Worm (Caenorhabditis elegans): ENCODE results near the gene nekl-4.
A peak's percentile ranks its signal among the peaks of the same experiment; 100 is the strongest.

Gene nekl-4

DNA sequence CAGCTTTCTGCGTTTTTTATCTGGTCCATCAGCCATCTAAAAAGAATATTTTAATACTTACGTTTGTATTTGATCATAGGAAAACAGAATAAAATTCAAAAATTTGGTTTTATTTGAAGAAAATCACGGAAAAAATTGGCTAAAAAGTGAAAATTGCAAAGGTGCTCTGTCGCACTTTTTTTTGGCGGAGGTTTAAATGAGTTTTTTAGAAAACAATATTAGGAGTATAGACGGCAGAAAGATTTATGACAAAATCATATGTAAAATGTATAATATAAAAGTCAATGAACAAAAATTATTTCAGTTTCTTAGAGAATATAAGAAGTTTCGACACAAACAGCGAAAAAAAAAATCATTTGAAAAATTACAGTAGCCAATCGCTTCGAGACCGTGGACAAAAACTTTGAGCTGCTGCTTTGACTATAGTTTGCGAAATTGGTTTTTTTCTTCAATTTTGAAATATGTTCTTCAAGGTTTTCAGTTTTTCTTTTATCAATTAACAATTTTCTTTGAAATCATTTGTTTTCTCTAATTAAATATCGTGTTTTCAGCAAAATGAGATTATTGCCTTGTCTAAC lies 33.5 kb downstream of the nekl-4 start, which contains the start of the genes R02F2.7 and R02F2.4:
R02F2.7 (minus strand) TSS at position 36 of the 578 bp plus-strand sequence.
R02F2.4 (plus strand) TSS at position 552 of the 578 bp plus-strand sequence.
- TF ChIP-seq ets-7 (tag; optimal IDR thresholded peaks at IDR 0.05) = no peak
- TF ChIP-seq sea-1 (GFP tag; conservative IDR thresholded peaks at IDR 0.05) = no peak
- no peak for TF ChIP-seq tra-4 (tag; optimal IDR thresholded peaks at IDR 0.05)
- TF ChIP-seq ama-1 (optimal IDR thresholded peaks at IDR 0.05) = no peak
- TF ChIP-seq tbx-11 (GFP tag; IDR thresholded peaks at IDR 0.05) = no peak
- no peak for TF ChIP-seq F13C5.2 (tag; optimal IDR thresholded peaks at IDR 0.05)
- no peak for TF ChIP-seq pes-1 (GFP tag; IDR thresholded peaks at IDR 0.05)
- no peak for TF ChIP-seq scrt-1 (GFP tag; IDR thresholded peaks at IDR 0.05)
- TF ChIP-seq flt-1 (GFP tag; IDR thresholded peaks at IDR 0.05) = no peak
- TF ChIP-seq hnd-1 (tag; optimal IDR thresholded peaks at IDR 0.05) = no peak
- TF ChIP-seq hmbx-1 (tag; optimal IDR thresholded peaks at IDR 0.05) = no peak
- TF ChIP-seq aly-1 (tag; optimal IDR thresholded peaks at IDR 0.05) = no peak

DNA sequence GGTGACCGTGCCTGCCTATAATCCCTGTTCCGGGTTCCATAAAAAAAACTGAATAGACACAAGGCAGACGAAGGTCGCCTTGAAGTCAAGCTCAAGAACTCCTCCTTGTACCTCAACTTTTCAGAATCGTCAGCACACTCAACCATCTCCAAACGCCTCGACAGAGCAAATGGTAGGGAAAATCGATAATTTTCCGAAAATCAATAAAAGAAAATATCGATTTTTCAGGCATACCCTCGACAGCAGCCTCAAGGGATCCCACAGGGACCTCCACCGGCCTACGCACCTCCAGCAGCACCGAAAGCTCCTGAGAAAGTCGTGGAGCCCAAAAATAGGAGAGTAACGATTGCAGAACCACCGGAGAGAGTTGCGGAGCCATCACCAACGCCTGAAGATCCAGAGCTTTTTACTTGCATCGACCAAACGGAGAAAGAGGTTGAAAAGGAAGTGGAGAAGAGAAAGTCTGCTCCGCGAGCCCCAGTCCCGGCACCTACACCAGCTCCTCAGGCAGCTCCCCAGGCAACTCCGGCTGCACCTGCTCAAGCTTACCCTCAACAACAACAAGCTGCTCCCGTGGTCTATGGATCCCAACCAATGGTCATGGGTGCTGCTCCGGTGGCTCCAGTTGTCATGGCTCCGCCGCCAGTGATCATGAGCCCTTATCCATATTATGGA lies 37.7 kb downstream of the nekl-4 start:
- TF ChIP-seq tbx-11 (GFP tag; IDR thresholded peaks at IDR 0.05) (0 out of 2 replicates have a peak, but pooled peaks have one; percentile 7), scrt-1 (GFP tag; IDR thresholded peaks at IDR 0.05) (no peak)

DNA sequence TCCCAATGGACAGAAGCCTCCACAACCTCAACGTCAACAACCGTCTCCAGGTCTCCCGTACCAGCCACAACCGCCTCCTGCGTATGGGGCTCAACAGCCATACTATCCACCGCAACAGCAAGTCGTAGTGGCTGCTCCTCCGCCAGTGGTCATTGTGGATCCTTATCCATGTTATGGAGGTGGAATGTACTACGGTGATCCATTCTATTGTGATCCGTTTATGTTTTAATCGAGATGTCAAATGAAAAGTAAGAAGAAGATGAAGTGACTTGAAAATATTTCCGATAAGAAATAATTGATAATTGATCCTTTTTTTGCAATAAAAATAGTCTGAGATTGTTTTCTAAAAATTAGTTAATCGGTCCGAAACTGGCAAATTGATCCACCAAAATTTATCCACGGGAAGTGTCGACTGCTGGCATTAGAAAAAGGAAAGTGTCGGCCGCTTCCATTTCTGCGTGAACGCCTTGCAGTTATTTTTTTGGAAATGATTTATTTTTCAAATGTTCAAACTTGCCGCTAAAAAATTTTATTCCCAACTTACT lies 38.4 kb downstream of the nekl-4 start, which contains the start of the genes R02F2.6 and R02F2.5:
R02F2.6 (minus strand) TSS at position 101 of the 545 bp plus-strand sequence.
R02F2.5 (plus strand) TSS at position 495 of the 545 bp plus-strand sequence.
- TF ChIP-seq tra-4 (tag; optimal IDR thresholded peaks at IDR 0.05) (no peak), scrt-1 (GFP tag; IDR thresholded peaks at IDR 0.05) (no peak), tbx-37 (GFP tag; conservative IDR thresholded peaks at IDR 0.05) (no peak), ets-7 (tag; optimal IDR thresholded peaks at IDR 0.05) (no peak), hmbx-1 (tag; optimal IDR thresholded peaks at IDR 0.05) (no peak), ama-1 (optimal IDR thresholded peaks at IDR 0.05) (no peak), aly-1 (tag; optimal IDR thresholded peaks at IDR 0.05) (no peak), pes-1 (GFP tag; IDR thresholded peaks at IDR 0.05) (no peak)

DNA sequence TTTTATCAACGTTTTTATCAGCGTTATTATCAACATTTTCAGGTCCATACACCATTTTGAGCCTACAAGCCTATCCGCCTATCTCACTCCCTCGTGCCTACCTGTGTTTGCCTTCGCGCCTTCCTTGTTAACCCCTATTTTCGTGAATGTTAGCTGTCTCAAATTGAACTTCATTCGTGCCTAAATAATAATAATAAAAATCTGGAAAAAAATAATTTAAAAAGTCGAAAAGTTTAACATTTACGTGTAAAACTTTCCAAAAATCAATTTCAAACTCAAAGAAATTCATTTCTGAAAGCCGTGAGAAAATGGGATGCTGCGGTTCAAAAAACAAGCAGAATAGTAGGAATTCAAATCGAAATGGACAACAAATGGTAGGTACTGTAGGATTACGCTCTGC lies 39.3 kb downstream of the nekl-4 start, which contains the start of gene R02F2.10:
R02F2.10 (plus strand) TSS at position 301 of the 400 bp plus-strand sequence.
- TF ChIP-seq tbx-11 (GFP tag; IDR thresholded peaks at IDR 0.05) (no peak), scrt-1 (GFP tag; IDR thresholded peaks at IDR 0.05) (no peak), ceh-36 (tag; optimal IDR thresholded peaks at IDR 0.05) (no peak)

DNA sequence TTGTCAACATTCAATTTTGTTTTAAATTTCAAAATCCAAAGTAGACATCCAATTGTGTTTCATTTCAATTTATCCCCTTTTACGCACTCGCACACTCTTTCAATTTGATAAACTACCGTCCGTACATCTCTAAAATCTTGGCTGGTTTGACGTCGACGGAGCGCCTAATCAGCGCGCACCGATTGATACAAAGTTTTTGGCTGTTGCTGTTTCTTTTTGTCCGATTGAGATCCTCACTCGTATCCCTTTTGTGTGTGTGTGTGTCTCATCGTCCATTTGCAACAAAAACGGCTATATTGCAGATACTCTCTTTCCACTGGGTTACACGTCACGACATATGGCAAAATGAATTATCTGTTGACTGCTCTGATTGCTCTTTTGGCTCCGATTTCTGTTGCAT lies 43.1 kb downstream of the nekl-4 start, which contains the start of gene lon-1:
lon-1 (plus strand) TSS at position 301 of the 400 bp plus-strand sequence.
- TF ChIP-seq tra-4 (tag; optimal IDR thresholded peaks at IDR 0.05) (no peak), ceh-36 (tag; optimal IDR thresholded peaks at IDR 0.05) (no peak), aly-1 (tag; optimal IDR thresholded peaks at IDR 0.05) (no peak), ama-1 (optimal IDR thresholded peaks at IDR 0.05) (no peak), hmg-4 (GFP tag; optimal IDR thresholded peaks at IDR 0.05) (no peak), ceh-13 (GFP tag; optimal IDR thresholded peaks at IDR 0.05) (no peak), tbx-37 (GFP tag; conservative IDR thresholded peaks at IDR 0.05) (no peak), sea-1 (GFP tag; conservative IDR thresholded peaks at IDR 0.05) (no peak), tbx-11 (GFP tag; IDR thresholded peaks at IDR 0.05) (no peak), hnd-1 (tag; optimal IDR thresholded peaks at IDR 0.05) (no peak), hmbx-1 (tag; optimal IDR thresholded peaks at IDR 0.05) (no peak), B0310.2 (tag; optimal IDR thresholded peaks at IDR 0.05) (no peak), ets-7 (tag; optimal IDR thresholded peaks at IDR 0.05) (no peak), F13C5.2 (tag; optimal IDR thresholded peaks at IDR 0.05) (no peak), flt-1 (GFP tag; IDR thresholded peaks at IDR 0.05) (no peak), scrt-1 (GFP tag; IDR thresholded peaks at IDR 0.05) (no peak), pes-1 (GFP tag; IDR thresholded peaks at IDR 0.05) (no peak)

DNA sequence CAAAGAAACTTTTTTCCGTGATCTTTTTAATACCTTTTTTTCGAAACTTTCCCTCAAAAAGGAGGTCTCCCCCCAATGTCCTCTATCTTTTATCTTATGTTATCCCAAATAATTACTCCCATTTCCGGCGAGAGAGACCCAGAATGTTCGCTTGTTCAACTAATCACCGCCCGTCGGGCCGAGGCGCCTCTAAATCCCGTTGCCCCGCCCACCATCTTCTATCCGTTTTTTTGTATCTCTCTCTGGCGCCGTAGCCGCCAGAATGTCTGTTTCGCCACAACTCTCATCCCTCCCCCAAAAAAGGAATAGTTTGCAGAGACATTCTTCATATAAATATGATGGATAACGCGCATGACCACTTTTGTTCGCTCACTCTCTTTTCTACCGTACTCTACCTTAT lies 44.6 kb downstream of the nekl-4 start:
- TF ChIP-seq hmg-4 (GFP tag; optimal IDR thresholded peaks at IDR 0.05) (no peak), tbx-37 (GFP tag; conservative IDR thresholded peaks at IDR 0.05) (no peak), hnd-1 (tag; optimal IDR thresholded peaks at IDR 0.05) (no peak), ets-7 (tag; optimal IDR thresholded peaks at IDR 0.05) (no peak), tra-4 (tag; optimal IDR thresholded peaks at IDR 0.05) (no peak), aly-1 (tag; optimal IDR thresholded peaks at IDR 0.05) (no peak), ceh-36 (tag; optimal IDR thresholded peaks at IDR 0.05) (peak; percentile 15), sea-1 (GFP tag; conservative IDR thresholded peaks at IDR 0.05) (no peak), hmbx-1 (tag; optimal IDR thresholded peaks at IDR 0.05) (no peak)

DNA sequence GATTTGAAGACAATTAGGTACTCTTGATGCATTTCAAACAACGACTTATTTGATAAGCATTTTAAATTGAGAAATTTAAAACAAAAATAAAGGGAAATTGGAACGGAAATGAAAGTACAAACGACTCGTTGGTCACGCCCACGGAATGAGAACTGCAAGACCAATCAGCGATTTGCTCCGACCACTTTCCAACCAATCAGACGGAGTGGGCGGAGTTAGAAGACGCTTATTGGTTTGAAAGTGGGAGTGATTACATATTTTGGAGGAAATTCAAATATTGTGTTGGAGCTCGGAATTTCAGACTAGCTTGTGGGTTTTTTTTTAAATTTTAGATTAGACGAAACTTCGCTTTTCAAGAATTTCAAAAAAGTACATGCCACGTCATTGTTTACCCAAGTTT lies 48.2 kb downstream of the nekl-4 start:
- TF ChIP-seq ets-7 (tag; optimal IDR thresholded peaks at IDR 0.05) = no peak
- no peak for TF ChIP-seq hnd-1 (tag; optimal IDR thresholded peaks at IDR 0.05)
- TF ChIP-seq scrt-1 (GFP tag; IDR thresholded peaks at IDR 0.05) = no peak
- TF ChIP-seq B0310.2 (tag; optimal IDR thresholded peaks at IDR 0.05) = no peak
- TF ChIP-seq F13C5.2 (tag; optimal IDR thresholded peaks at IDR 0.05) = no peak
- TF ChIP-seq flt-1 (GFP tag; IDR thresholded peaks at IDR 0.05) = no peak
- TF ChIP-seq sea-1 (GFP tag; conservative IDR thresholded peaks at IDR 0.05) = no peak

DNA sequence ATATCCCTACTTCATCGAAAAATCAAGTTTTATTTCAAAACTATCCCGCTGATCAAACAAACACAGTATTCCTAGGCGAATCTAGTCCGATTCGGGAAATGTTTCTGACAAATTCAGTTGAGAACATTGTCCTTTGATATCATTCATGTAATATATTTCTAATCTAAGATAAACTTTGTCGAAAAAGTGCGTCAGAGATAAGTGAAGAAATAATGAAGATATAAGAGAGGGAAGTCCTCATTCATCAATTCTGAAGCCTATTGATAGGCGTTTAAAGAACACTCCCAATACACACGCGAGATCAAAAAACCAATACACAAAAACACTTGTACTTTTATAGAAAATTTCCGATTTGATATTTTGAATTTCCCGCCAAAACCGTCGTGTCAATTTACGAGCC lies 52.5 kb downstream of the nekl-4 start:
- no peak for TF ChIP-seq F13C5.2 (tag; optimal IDR thresholded peaks at IDR 0.05)
- TF ChIP-seq hnd-1 (tag; optimal IDR thresholded peaks at IDR 0.05) = no peak
- TF ChIP-seq hmbx-1 (tag; optimal IDR thresholded peaks at IDR 0.05) = no peak
- no peak for TF ChIP-seq sea-1 (GFP tag; conservative IDR thresholded peaks at IDR 0.05)
- no peak for TF ChIP-seq B0310.2 (tag; optimal IDR thresholded peaks at IDR 0.05)
- TF ChIP-seq ets-7 (tag; optimal IDR thresholded peaks at IDR 0.05) = no peak
- no peak for TF ChIP-seq tbx-37 (GFP tag; conservative IDR thresholded peaks at IDR 0.05)
- no peak for TF ChIP-seq ama-1 (optimal IDR thresholded peaks at IDR 0.05)
- no peak for TF ChIP-seq flt-1 (GFP tag; IDR thresholded peaks at IDR 0.05)
- no peak for TF ChIP-seq hmg-4 (GFP tag; optimal IDR thresholded peaks at IDR 0.05)
- TF ChIP-seq aly-1 (tag; optimal IDR thresholded peaks at IDR 0.05) = no peak

Measured in whole organism, early embryonic.